Worm (Caenorhabditis elegans) whole organism, midembryonic: ENCODE results near the gene F35G12.7.

ENCODE experiments used
- flt-1 ChIP-seq: fragments of 200-800 bp; sonication (Bioruptor generic); IDR thresholded peaks from 2 replicates; pipeline ENCODE4 v1.3.6; 2022; ENCODE audit warnings: missing genetic modification characterization, missing compliant biosample characterization
- med-1 ChIP-seq: sonication (generic microtip); optimal IDR thresholded peaks from 2 replicates; lab custom pipeline; 2017; ENCODE audit warnings: missing genetic modification characterization, mild to moderate bottlenecking, missing compliant biosample characterization, antibody characterized with exemption, missing genetic modification reagents; ENCODE audit not compliant: insufficient read depth

ce11 chrIII:4555345-4555744, 31.8 kb downstream of the F35G12.7 start:
- no peak for TF ChIP-seq med-1 (GFP tag; lab: Kevin White, UChicago)
- TF ChIP-seq flt-1 (GFP tag; lab: Robert Waterston, UW): no peak
